Worm (Caenorhabditis elegans): ENCODE measurements around the gene C08B6.2.

- TF ChIP-seq Y79H2A.3 (GFP tag; conservative IDR thresholded peaks at IDR 0.05) (no peak), snpc-4 (GFP tag; optimal IDR thresholded peaks at IDR 0.05) (no peak), snpc-4 (tag; optimal IDR thresholded peaks at IDR 0.05) (no peak), ceh-40 (GFP tag; IDR thresholded peaks at IDR 0.05) (no peak), bed-2 (GFP tag; IDR thresholded peaks at IDR 0.05) (no peak), ama-1 (optimal IDR thresholded peaks at IDR 0.05) (no peak), ama-1 (GFP tag; optimal IDR thresholded peaks at IDR 0.05) (no peak), dpff-1 (tag; optimal IDR thresholded peaks at IDR 0.05) (no peak)
These were observed 31.7 kb upstream of the C08B6.2 start, which contains the start of gene F57A8.6 for ce11 chrV:10073793-10074192.

All from whole organism, young adult.